Fruit fly (Drosophila melanogaster): ENCODE measurements around the gene Diedel.
A peak's percentile ranks its signal among the peaks of the same experiment; 100 is the strongest.

Diedel gene

DNA sequence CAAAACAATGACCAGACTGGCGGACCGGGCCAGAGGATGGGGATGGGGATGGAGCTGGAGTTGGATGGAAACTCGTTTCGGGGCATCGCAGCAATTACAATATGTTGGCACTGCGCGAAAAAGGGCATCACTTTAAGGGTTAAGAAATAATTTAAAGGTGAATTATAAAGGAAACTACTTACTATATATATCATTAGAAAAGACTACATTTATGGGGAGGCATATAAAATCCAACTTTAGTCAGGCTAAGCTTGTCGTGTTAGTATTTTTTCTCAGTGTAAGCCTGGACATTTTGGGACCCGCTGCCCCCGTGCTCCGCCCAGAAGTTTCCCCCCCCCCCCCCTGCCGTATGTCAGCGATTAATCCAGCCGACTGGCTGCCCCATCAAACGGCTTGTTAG lies 12.9 kb downstream of the Diedel start (continued):
- TF ChIP-seq prd (optimal IDR thresholded peaks at IDR 0.05) (no peak), prd (GFP tag; IDR thresholded peaks at IDR 0.05) (peak; percentile 38; the same call in 2 of the 3 replicates), CG10209 (GFP tag; optimal IDR thresholded peaks at IDR 0.05) (no peak), insv (GFP tag; optimal IDR thresholded peaks at IDR 0.05) (no peak), BtbVII (GFP tag; optimal IDR thresholded peaks at IDR 0.05) (no peak), Oli (tag; optimal IDR thresholded peaks at IDR 0.05) (no peak), Mes4 (GFP tag; optimal IDR thresholded peaks at IDR 0.05) (no peak), danr (GFP tag; IDR thresholded peaks at IDR 0.05) (0 out of 2 replicates have a peak, but pooled peaks have one; percentile 8), Trl (optimal IDR thresholded peaks at IDR 0.05) (no peak), Trl (GFP tag; optimal IDR thresholded peaks at IDR 0.05) (no peak), dm (GFP tag; optimal IDR thresholded peaks at IDR 0.05) (no peak), Awh (GFP tag; IDR thresholded peaks at IDR 0.05) (0 out of 2 replicates have a peak, but pooled peaks have one; percentile 42), stwl (tag; optimal IDR thresholded peaks at IDR 0.05) (no peak), CG2129 (GFP tag; IDR thresholded peaks at IDR 0.05; ENCODE audit: partially characterized antibody) (no peak), CG12299 (tag; optimal IDR thresholded peaks at IDR 0.05) (no peak), stc (GFP tag; IDR thresholded peaks at IDR 0.05) (no peak), CG1647 (GFP tag; optimal IDR thresholded peaks at IDR 0.05) (no peak), ac (GFP tag; optimal IDR thresholded peaks at IDR 0.05) (no peak), fd64A (GFP tag; optimal IDR thresholded peaks at IDR 0.05) (no peak), CG18619 (GFP tag; optimal IDR thresholded peaks at IDR 0.05) (no peak), CG13775 (GFP tag; optimal IDR thresholded peaks at IDR 0.05) (no peak), CG3407 (GFP tag; optimal IDR thresholded peaks at IDR 0.05) (no peak), crol (GFP tag; IDR thresholded peaks at IDR 0.05) (peak; percentile 47), cato (GFP tag; optimal IDR thresholded peaks at IDR 0.05; ENCODE audit: borderline replicate concordance) (no peak), CG6854 (GFP tag; optimal IDR thresholded peaks at IDR 0.05) (no peak), twi (tag; optimal IDR thresholded peaks at IDR 0.05) (no peak), CG2712 (tag; optimal IDR thresholded peaks at IDR 0.05) (peak; percentile 6), phol (tag; optimal IDR thresholded peaks at IDR 0.05) (no peak), CG32767 (GFP tag; IDR thresholded peaks at IDR 0.05) (no peak), hb (GFP tag; IDR thresholded peaks at IDR 0.05; ENCODE audit: partially characterized antibody) (no peak), Dip3 (GFP tag; optimal IDR thresholded peaks at IDR 0.05) (no peak), Lpt (GFP tag; optimal IDR thresholded peaks at IDR 0.05) (no peak), CG8359 (GFP tag; optimal IDR thresholded peaks at IDR 0.05; ENCODE audit: borderline replicate concordance) (no peak), CG1529 (GFP tag; optimal IDR thresholded peaks at IDR 0.05) (no peak), CG12744 (GFP tag; optimal IDR thresholded peaks at IDR 0.05) (no peak), Hmr (GFP tag; optimal IDR thresholded peaks at IDR 0.05) (no peak), Mrtf (GFP tag; IDR thresholded peaks at IDR 0.05) (no peak), bcd (GFP tag; optimal IDR thresholded peaks at IDR 0.05) (no peak), zfh1 (GFP tag; IDR thresholded peaks at IDR 0.05) (peak; percentile 40; the same call in 1 of the 3 replicates), MESR4 (GFP tag; optimal IDR thresholded peaks at IDR 0.05) (no peak), CG15011 (GFP tag; optimal IDR thresholded peaks at IDR 0.05) (no peak), maf-S (GFP tag; optimal IDR thresholded peaks at IDR 0.05) (no peak), Neu2 (GFP tag; optimal IDR thresholded peaks at IDR 0.05; ENCODE audit: borderline replicate concordance) (no peak), NFAT (GFP tag; IDR thresholded peaks at IDR 0.05) (no peak), mld (GFP tag; IDR thresholded peaks at IDR 0.05; ENCODE audit: partially characterized antibody) (no peak), Max (GFP tag; optimal IDR thresholded peaks at IDR 0.05) (no peak), CG31224 (GFP tag; IDR thresholded peaks at IDR 0.05) (no peak), exex (tag; optimal IDR thresholded peaks at IDR 0.05) (no peak), corto (GFP tag; optimal IDR thresholded peaks at IDR 0.05) (no peak), Nf-YB (GFP tag; optimal IDR thresholded peaks at IDR 0.05) (no peak), Xrp1 (GFP tag; IDR thresholded peaks at IDR 0.05) (peak; percentile 54; the same call in 1 of the 2 replicates), ERR (GFP tag; optimal IDR thresholded peaks at IDR 0.05) (no peak)
